Fruit fly (Drosophila melanogaster): ENCODE measurements around the gene Pfdn5.

The Pfdn5 gene

dm6 chr3R:22524344-22525072 lies 37.7 kb downstream of the Pfdn5 start (continued):
- no peak for TF ChIP-seq CG4404 (GFP tag; IDR thresholded peaks at IDR 0.05)
- TF ChIP-seq Opbp (GFP tag; IDR thresholded peaks at IDR 0.05; ENCODE audit: partially characterized antibody), result no peak
- peak; percentile 78 for TF ChIP-seq CG33213 (GFP tag; optimal IDR thresholded peaks at IDR 0.05)
- no peak for TF ChIP-seq jing (GFP tag; optimal IDR thresholded peaks at IDR 0.05)
- TF ChIP-seq Nf-YB (GFP tag; optimal IDR thresholded peaks at IDR 0.05), result peak; percentile 47
- peak; percentile 36 for TF ChIP-seq CG12942 (GFP tag; optimal IDR thresholded peaks at IDR 0.05)
- no peak for TF ChIP-seq CG10959 (GFP tag; IDR thresholded peaks at IDR 0.05)
- no peak for TF ChIP-seq Dip2 (GFP tag; IDR thresholded peaks at IDR 0.05)
- peak; percentile 36 for TF ChIP-seq Fer2 (tag; optimal IDR thresholded peaks at IDR 0.05)
- peak; percentile 35 for TF ChIP-seq CG10654 (GFP tag; optimal IDR thresholded peaks at IDR 0.05)
- TF ChIP-seq CG4328 (GFP tag; optimal IDR thresholded peaks at IDR 0.05), result peak; percentile 64
- TF ChIP-seq ewg (GFP tag; optimal IDR thresholded peaks at IDR 0.05), result peak; percentile 48
- TF ChIP-seq CG13296 (GFP tag; optimal IDR thresholded peaks at IDR 0.05), result peak; percentile 78
- TF ChIP-seq CG7372 (GFP tag; IDR thresholded peaks at IDR 0.05), result no peak
- peak; percentile 4 for TF ChIP-seq cwo (GFP tag; optimal IDR thresholded peaks at IDR 0.05)
- no peak for TF ChIP-seq aop (GFP tag; IDR thresholded peaks at IDR 0.05)
- TF ChIP-seq CG10565 (GFP tag; optimal IDR thresholded peaks at IDR 0.05), result no peak
- TF ChIP-seq NfI (GFP tag; optimal IDR thresholded peaks at IDR 0.05), result peak; percentile 48
- peak; percentile 38 for TF ChIP-seq abd-A (tag; optimal IDR thresholded peaks at IDR 0.05)
- TF ChIP-seq CG14667 (GFP tag; IDR thresholded peaks at IDR 0.05), result no peak
- TF ChIP-seq row (GFP tag; IDR thresholded peaks at IDR 0.05), result no peak
- TF ChIP-seq CG9215 (GFP tag; IDR thresholded peaks at IDR 0.05), result no peak
- no peak for TF ChIP-seq Kr (GFP tag; optimal IDR thresholded peaks at IDR 0.05)
- peak; percentile 21 for TF ChIP-seq Max (GFP tag; optimal IDR thresholded peaks at IDR 0.05)
- peak; percentile 77 for TF ChIP-seq Vsx1 (GFP tag; optimal IDR thresholded peaks at IDR 0.05)
- peak; percentile 45 for TF ChIP-seq CG6683 (GFP tag; optimal IDR thresholded peaks at IDR 0.05)
- peak; percentile 57 for TF ChIP-seq gem (tag; optimal IDR thresholded peaks at IDR 0.05)
- no peak for TF ChIP-seq Taf1 (GFP tag; IDR thresholded peaks at IDR 0.05)
- peak; percentile 79 for TF ChIP-seq CG5180 (GFP tag; optimal IDR thresholded peaks at IDR 0.05)
- TF ChIP-seq bcd (GFP tag; optimal IDR thresholded peaks at IDR 0.05), result no peak
- peak; percentile 63 for TF ChIP-seq CG15269 (tag; optimal IDR thresholded peaks at IDR 0.05)
- no peak for TF ChIP-seq CG6654 (GFP tag; optimal IDR thresholded peaks at IDR 0.05)
- TF ChIP-seq Dbx (GFP tag; IDR thresholded peaks at IDR 0.05), result peak; percentile 30; the same call in 1 of the 3 replicates
- TF ChIP-seq Gug (GFP tag; IDR thresholded peaks at IDR 0.05), result no peak
- TF ChIP-seq Oli (tag; optimal IDR thresholded peaks at IDR 0.05), result no peak
- peak; percentile 87 for TF ChIP-seq ci (GFP tag; IDR thresholded peaks at IDR 0.05)
- TF ChIP-seq CG18011 (GFP tag; optimal IDR thresholded peaks at IDR 0.05), result no peak
- TF ChIP-seq unpg (GFP tag; optimal IDR thresholded peaks at IDR 0.05), result peak; percentile 52
- TF ChIP-seq CG9609 (GFP tag; optimal IDR thresholded peaks at IDR 0.05), result peak; percentile 3
- no peak for TF ChIP-seq cad (GFP tag; optimal IDR thresholded peaks at IDR 0.05)
- no peak for TF ChIP-seq CG14860 (GFP tag; IDR thresholded peaks at IDR 0.05; ENCODE audit: partially characterized antibody)
- TF ChIP-seq CG13894 (tag; optimal IDR thresholded peaks at IDR 0.05), result no peak
- no peak for TF ChIP-seq CG7357 (GFP tag; IDR thresholded peaks at IDR 0.05)
- no peak for TF ChIP-seq wor (GFP tag; IDR thresholded peaks at IDR 0.05)
- no peak for TF ChIP-seq CG16813 (GFP tag; IDR thresholded peaks at IDR 0.05; ENCODE audit: partially characterized antibody)
- no peak for TF ChIP-seq rib (GFP tag; IDR thresholded peaks at IDR 0.05)
- peak in 1 of 3 experiments; percentile 8 for TF ChIP-seq lola (GFP tag; optimal IDR thresholded peaks at IDR 0.05)
- no peak for TF ChIP-seq CG8944 (GFP tag; optimal IDR thresholded peaks at IDR 0.05)
- TF ChIP-seq B-H1 (GFP tag; IDR thresholded peaks at IDR 0.05), result peak; percentile 30; the same call in 1 of the 3 replicates

Measured in whole organism, embryonic.